Fruit fly (Drosophila melanogaster): ENCODE measurements around the gene CG4281.
A peak's percentile ranks its signal among the peaks of the same experiment; 100 is the strongest.

- TF ChIP-seq dac (GFP tag; optimal IDR thresholded peaks at IDR 0.05) (no peak), Eip93F (GFP tag; optimal IDR thresholded peaks at IDR 0.05) (no peak), CG8119 (GFP tag; IDR thresholded peaks at IDR 0.05) (peak; percentile 34; the same call in 1 of the 3 replicates), CG6808 (GFP tag; optimal IDR thresholded peaks at IDR 0.05) (peak; percentile 13), CG8632 (GFP tag; optimal IDR thresholded peaks at IDR 0.05) (no peak), CG6792 (GFP tag; optimal IDR thresholded peaks at IDR 0.05) (no peak), fd85E (GFP tag; optimal IDR thresholded peaks at IDR 0.05) (no peak)
These were observed 15.5 kb upstream of the CG4281 start, which contains the start of the genes CG16903 and Unc-76 for dm6 chrX:2080367-2080927.
